Fruit fly (Drosophila melanogaster) whole organism, embryonic: ENCODE measurements around the gene Gad1.

Experiments
- CG12391 ChIP-seq: fragments of 200-800 bp; sonication (Bioruptor generic); optimal IDR thresholded peaks from 3 replicates; lab custom pipeline; 2018; ENCODE audit warnings: missing biosample characterization, mild to moderate bottlenecking, missing genetic modification characterization, moderate library complexity
- CG1832 ChIP-seq: fragments of 200-800 bp; sonication (Bioruptor generic); optimal IDR thresholded peaks from 2 replicates; lab custom pipeline; 2017; ENCODE audit warnings: missing biosample characterization, mild to moderate bottlenecking, missing genetic modification characterization, inconsistent platforms
- CG18764 ChIP-seq: fragments of 200-800 bp; sonication (Bioruptor generic); optimal IDR thresholded peaks from 3 replicates; lab custom pipeline; 2016; ENCODE audit warnings: missing biosample characterization, missing genetic modification characterization
- CG8924 ChIP-seq: fragments of 200-800 bp; optimal IDR thresholded peaks from 3 replicates; lab custom pipeline; 2019; ENCODE audit warnings: missing biosample characterization, mild to moderate bottlenecking, missing genetic modification characterization, moderate library complexity
- Lhr ChIP-seq: fragments of 200-800 bp; sonication (Bioruptor generic); optimal IDR thresholded peaks from 3 replicates; lab custom pipeline; 2017; ENCODE audit warnings: mild to moderate bottlenecking, missing biosample characterization, missing genetic modification reagents, missing genetic modification characterization
- Xrp1 ChIP-seq: fragments of 200-800 bp; sonication (Bioruptor generic); IDR thresholded peaks from 2 replicates; pipeline ENCODE4 v1.3.6; 2022; ENCODE audit warnings: missing biosample characterization, missing genetic modification characterization
- ash1 ChIP-seq: fragments of 200-800 bp; sonication (Bioruptor generic); optimal IDR thresholded peaks from 2 replicates; lab custom pipeline; 2018; ENCODE audit warnings: missing biosample characterization, mild to moderate bottlenecking, missing genetic modification characterization
- fru ChIP-seq: fragments of >200 bp; optimal IDR thresholded peaks from 2 replicates; lab custom pipeline; 2017
- pb ChIP-seq: fragments of 200-800 bp; sonication (Bioruptor generic); optimal IDR thresholded peaks from 3 replicates; lab custom pipeline; 2016; ENCODE audit warnings: missing biosample characterization, missing genetic modification characterization
- row ChIP-seq: fragments of 200-800 bp; sonication (Bioruptor generic); IDR thresholded peaks from 3 replicates; pipeline ENCODE4 v1.3.6; 2022; ENCODE audit warnings: missing biosample characterization, missing genetic modification characterization
- tll ChIP-seq, 2 experiments: fragments of 200-800 bp in 1 of 2; fragments of >200 bp in 1 of 2; sonication (Bioruptor generic) in 1 of 2; optimal IDR thresholded peaks; 2 replicates each; lab custom pipeline; 2017 to 2019; ENCODE audit warnings: missing biosample characterization in 2 of 2, missing genetic modification characterization in 2 of 2, mild to moderate bottlenecking in 1 of 2, moderate library complexity in 1 of 2

DNA sequence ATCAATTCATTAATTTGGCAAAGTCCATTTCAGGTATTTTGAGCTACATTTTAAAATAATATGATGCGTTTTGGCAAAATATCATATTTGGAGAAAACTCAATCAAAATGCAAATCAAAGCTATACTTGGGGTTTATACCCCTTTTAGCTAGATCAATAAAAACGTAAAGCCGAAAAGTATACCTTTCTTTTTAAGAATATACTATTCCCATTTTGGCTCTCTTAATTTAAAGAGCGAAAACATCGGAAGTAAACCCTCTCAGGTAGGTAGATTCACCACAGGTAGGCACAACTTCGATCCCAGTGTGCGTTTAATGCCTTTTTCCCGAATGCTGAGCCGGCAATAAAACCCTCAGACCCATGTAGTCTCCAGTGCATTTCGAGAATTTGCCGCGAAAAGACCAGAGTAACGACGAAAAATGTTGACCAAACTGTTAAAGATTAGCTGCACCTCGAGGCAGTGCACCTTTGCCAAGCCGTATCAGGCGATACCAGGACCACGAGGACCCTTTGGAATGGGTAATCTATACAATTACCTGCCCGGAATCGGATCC, 26.5 kb downstream of the Gad1 start, which contains the start of gene dib:
- no peak for TF ChIP-seq pb
- no peak for TF ChIP-seq tll (GFP tag; optimal IDR thresholded peaks at IDR 0.05; lab: Kevin White, UChicago)
- no peak for TF ChIP-seq fru (lab: Kevin White, UChicago)
- TF ChIP-seq Lhr, result no peak
- TF ChIP-seq CG8924, result no peak
- no peak for TF ChIP-seq Xrp1 (GFP tag; lab: Robert Waterston, UW)
- no peak for TF ChIP-seq ash1 (GFP tag; lab: Kevin White, UChicago)
- no peak for TF ChIP-seq CG12391 (tag; lab: Kevin White, UChicago)
- no peak for TF ChIP-seq CG1832 (GFP tag; lab: Kevin White, UChicago)
- TF ChIP-seq CG18764, result no peak
- TF ChIP-seq row (GFP tag; lab: Robert Waterston, UW), result no peak
